Worm (Caenorhabditis elegans) whole organism, L3 larva: ENCODE results near the gene hpo-38.

Experiments
- ama-1 ChIP-seq: fragments of 150-350 bp; optimal IDR thresholded peaks from 2 replicates; lab custom pipeline; 2018
- elt-2 ChIP-seq: sonication (generic microtip); optimal IDR thresholded peaks from 2 replicates; lab custom pipeline; 2016; ENCODE audit warnings: missing genetic modification reagents, mild to moderate bottlenecking, missing genetic modification characterization, missing compliant biosample characterization
- eor-1 ChIP-seq, 2 experiments: fragments of 150-350 bp; optimal IDR thresholded peaks; 2 replicates each; lab custom pipeline; 2014 to 2018; ENCODE audit warnings: missing biosample characterization in 2 of 2, missing genetic modification characterization in 2 of 2
- jun-1 ChIP-seq: fragments of 150-350 bp; optimal IDR thresholded peaks from 2 replicates; lab custom pipeline; 2014; ENCODE audit warnings: missing biosample characterization, missing genetic modification reagents, missing genetic modification characterization
- zag-1 ChIP-seq: fragments of 150-350 bp; optimal IDR thresholded peaks from 2 replicates; lab custom pipeline; 2014; ENCODE audit warnings: missing biosample characterization, missing genetic modification characterization

DNA sequence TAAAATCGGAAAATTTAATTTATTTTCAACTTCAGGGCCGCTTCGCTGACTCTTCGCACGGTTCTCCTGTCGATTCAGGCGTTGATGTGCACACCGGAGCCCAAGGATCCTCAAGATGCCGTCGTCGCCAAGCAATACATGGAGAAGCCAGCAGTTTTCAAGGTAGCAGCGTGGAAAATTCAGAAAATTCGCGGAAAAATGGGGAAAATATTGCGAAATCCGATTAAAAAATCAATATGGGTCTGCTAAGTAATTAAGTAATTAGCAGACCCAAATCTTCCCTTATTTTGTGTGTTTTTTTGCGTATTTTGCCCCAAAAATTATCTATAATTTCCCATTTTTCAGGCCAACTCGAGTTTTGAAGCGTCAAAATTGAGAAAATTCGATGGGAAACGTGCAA is 40.9 kb upstream of the hpo-38 start:
- TF ChIP-seq jun-1 (tag; lab: Kevin White, UChicago): no peak
- TF ChIP-seq ama-1 (lab: Kevin White, UChicago): no peak
- TF ChIP-seq eor-1 (tag; optimal IDR thresholded peaks at IDR 0.05; lab: Kevin White, UChicago): no peak
- TF ChIP-seq zag-1 (tag; lab: Kevin White, UChicago): no peak
- TF ChIP-seq elt-2: no peak
